Worm (Caenorhabditis elegans) whole organism, L4/young adult: ENCODE measurements around the gene F18A12.7.

Source experiments
- dao-5 ChIP-seq: sonication (generic microtip); optimal IDR thresholded peaks from 2 replicates; lab custom pipeline; 2016; ENCODE audit warnings: missing genotype, missing genetic modification characterization, moderate library complexity, missing compliant biosample characterization
- him-1 ChIP-seq: sonication (generic microtip); optimal IDR thresholded peaks from 2 replicates; lab custom pipeline; 2016; ENCODE audit warnings: missing genotype, missing genetic modification reagents, missing genetic modification characterization, missing compliant biosample characterization

- no peak for TF ChIP-seq dao-5
- no peak for TF ChIP-seq him-1 (tag; lab: Kevin White, UChicago)
Measured at ce11 chrII:3395484-3395883, 18.8 kb downstream of the F18A12.7 start, which contains the start of gene nep-20.
